Worm (Caenorhabditis elegans): Measurements from ENCODE around the gene Y51H4A.6.
A peak's percentile ranks its signal among the peaks of the same experiment; 100 is the strongest.

- no peak for TF ChIP-seq mes-4 (tag; optimal IDR thresholded peaks at IDR 0.05)
- TF ChIP-seq madf-10 (tag; optimal IDR thresholded peaks at IDR 0.05) = no peak
- TF ChIP-seq nfya-1 (tag; optimal IDR thresholded peaks at IDR 0.05; ENCODE audit: borderline replicate concordance, insufficient read depth) = no peak
- TF ChIP-seq attf-6 (GFP tag; IDR thresholded peaks at IDR 0.05) = peak; percentile 89
- TF ChIP-seq pbrm-1 (GFP tag; IDR thresholded peaks at IDR 0.05) = no peak
- TF ChIP-seq ztf-26 (tag; optimal IDR thresholded peaks at IDR 0.05) = no peak
- no peak for TF ChIP-seq K12H6.12 (tag; optimal IDR thresholded peaks at IDR 0.05)
- TF ChIP-seq egl-18 (GFP tag; IDR thresholded peaks at IDR 0.05) = no peak
- no peak for TF ChIP-seq ceh-79 (tag; optimal IDR thresholded peaks at IDR 0.05)
- no peak for TF ChIP-seq unc-130 (GFP tag; optimal IDR thresholded peaks at IDR 0.05)
- no peak for TF ChIP-seq ama-1 (optimal IDR thresholded peaks at IDR 0.05)
- TF ChIP-seq ama-1 (GFP tag; optimal IDR thresholded peaks at IDR 0.05) = no peak
- TF ChIP-seq pha-4 (tag; optimal IDR thresholded peaks at IDR 0.05) = no peak
- no peak for TF ChIP-seq cebp-1 (GFP tag; IDR thresholded peaks at IDR 0.05)
- no peak for TF ChIP-seq cebp-1 (tag; optimal IDR thresholded peaks at IDR 0.05)
These were observed 31.1 kb upstream of the Y51H4A.6 start for ce11 chrIV:16502387-16502786.
